Fruit fly (Drosophila melanogaster) whole organism, wandering third instar larva: ENCODE results near the gene CG14507.

ENCODE experiments used
- Abd-B ChIP-seq: fragments of >200 bp; optimal IDR thresholded peaks from 2 replicates; lab custom pipeline; 2017; ENCODE audit warnings: missing biosample characterization, missing genetic modification characterization
- CrebA ChIP-seq: fragments of 200-800 bp; sonication (Bioruptor generic); optimal IDR thresholded peaks from 2 replicates; lab custom pipeline; 2016; ENCODE audit warnings: missing biosample characterization, mild to moderate bottlenecking, missing genetic modification characterization, borderline replicate concordance
- Hr78 ChIP-seq: fragments of >200 bp; optimal IDR thresholded peaks from 2 replicates; lab custom pipeline; 2017; ENCODE audit warnings: missing biosample characterization, missing genetic modification characterization
- br ChIP-seq: fragments of 200-800 bp; sonication (Bioruptor generic); optimal IDR thresholded peaks from 2 replicates; lab custom pipeline; 2016; ENCODE audit warnings: missing biosample characterization, missing genetic modification characterization
- ey ChIP-seq: fragments of 200-800 bp; sonication (Bioruptor generic); optimal IDR thresholded peaks from 2 replicates; lab custom pipeline; 2016; ENCODE audit warnings: missing biosample characterization, missing genetic modification characterization
- lola ChIP-seq: fragments of >200 bp; optimal IDR thresholded peaks from 2 replicates; lab custom pipeline; 2017; ENCODE audit warnings: missing biosample characterization, missing genetic modification characterization
- psq ChIP-seq: fragments of 200-800 bp; sonication (Bioruptor generic); optimal IDR thresholded peaks from 3 replicates; lab custom pipeline; 2017; ENCODE audit warnings: missing biosample characterization, mild to moderate bottlenecking, missing genetic modification characterization, moderate library complexity
- rgr ChIP-seq: fragments of 200-800 bp; sonication (Bioruptor generic); optimal IDR thresholded peaks from 3 replicates; lab custom pipeline; 2016; ENCODE audit warnings: missing biosample characterization, mild to moderate bottlenecking, missing genetic modification characterization

- TF ChIP-seq Abd-B (GFP tag; lab: Kevin White, UChicago), result no peak
- TF ChIP-seq rgr (GFP tag; lab: Kevin White, UChicago), result peak; percentile 80
- peak; percentile 91 for TF ChIP-seq psq (GFP tag; lab: Kevin White, UChicago)
- no peak for TF ChIP-seq CrebA (GFP tag; lab: Kevin White, UChicago)
- peak; percentile 63 for TF ChIP-seq br (GFP tag; lab: Kevin White, UChicago)
- no peak for TF ChIP-seq lola (GFP tag; lab: Kevin White, UChicago)
- no peak for TF ChIP-seq Hr78 (GFP tag; lab: Kevin White, UChicago)
- TF ChIP-seq ey, result peak; percentile 72
Observed at dm6 chr3R:29207012-29207656, 20.4 kb downstream of the CG14507 start.
